Fruit fly (Drosophila melanogaster): ENCODE measurements around the gene Surf6.

Gene Surf6

DNA sequence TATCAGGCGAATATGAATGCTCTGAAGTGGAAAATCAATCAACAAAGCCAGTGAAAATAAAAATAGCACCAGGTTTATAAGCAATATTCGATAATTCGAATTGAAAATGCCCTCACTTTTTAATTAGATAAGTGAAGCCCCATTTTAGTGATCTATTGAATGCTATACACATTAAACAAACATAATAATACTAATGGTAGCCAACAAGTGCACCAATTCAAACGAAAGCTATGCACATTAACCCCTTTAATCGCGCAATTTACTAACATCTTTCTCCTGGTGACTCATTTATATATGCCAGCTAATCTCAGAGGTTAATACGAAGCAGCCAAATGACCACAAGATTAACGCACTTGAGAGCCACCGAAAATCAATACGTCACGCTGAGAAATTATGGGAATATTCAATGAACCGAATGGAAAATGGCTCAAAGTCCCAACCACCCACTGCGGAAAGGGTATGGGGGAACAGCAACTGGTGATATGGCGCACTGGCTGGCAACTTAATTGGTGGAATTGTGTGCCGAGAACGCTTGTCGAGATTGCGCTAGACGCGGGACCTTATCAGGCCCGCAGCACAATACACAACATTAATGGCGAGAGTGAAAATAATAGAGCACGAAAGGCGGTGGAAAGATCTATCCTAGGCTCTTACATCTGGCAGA, 45.2 kb downstream of the Surf6 start (continued):
- no peak for TF ChIP-seq cato (GFP tag; optimal IDR thresholded peaks at IDR 0.05; ENCODE audit: borderline replicate concordance)
- no peak for TF ChIP-seq CG11085 (GFP tag; IDR thresholded peaks at IDR 0.05)
- no peak for TF ChIP-seq tgo (GFP tag; IDR thresholded peaks at IDR 0.05)
- TF ChIP-seq Hmr (GFP tag; optimal IDR thresholded peaks at IDR 0.05): peak; percentile 39
- TF ChIP-seq CG10209 (GFP tag; optimal IDR thresholded peaks at IDR 0.05): no peak
- peak; percentile 28 for TF ChIP-seq Hand (GFP tag; optimal IDR thresholded peaks at IDR 0.05)
- TF ChIP-seq lilli (GFP tag; optimal IDR thresholded peaks at IDR 0.05): peak; percentile 8
- TF ChIP-seq E2f1 (GFP tag; IDR thresholded peaks at IDR 0.05): no peak
- TF ChIP-seq croc (GFP tag; conservative IDR thresholded peaks at IDR 0.05): no peak
- no peak for TF ChIP-seq Neu2 (GFP tag; optimal IDR thresholded peaks at IDR 0.05; ENCODE audit: borderline replicate concordance)
- no peak for TF ChIP-seq CrebB (tag; optimal IDR thresholded peaks at IDR 0.05)
- peak; percentile 28 for TF ChIP-seq gcm (GFP tag; optimal IDR thresholded peaks at IDR 0.05)
- TF ChIP-seq zfh1 (GFP tag; IDR thresholded peaks at IDR 0.05): no peak
- no peak for TF ChIP-seq Dref (GFP tag; IDR thresholded peaks at IDR 0.05)
- no peak for TF ChIP-seq zen (tag; optimal IDR thresholded peaks at IDR 0.05)
- no peak for TF ChIP-seq sisA (GFP tag; IDR thresholded peaks at IDR 0.05)
- peak; percentile 57 for TF ChIP-seq lab (GFP tag; optimal IDR thresholded peaks at IDR 0.05)
- TF ChIP-seq NFAT (GFP tag; IDR thresholded peaks at IDR 0.05): 0 out of 2 replicates have a peak, but pooled peaks have one; percentile 11
- no peak for TF ChIP-seq cg (GFP tag; optimal IDR thresholded peaks at IDR 0.05)
- 0 out of 2 replicates have a peak, but pooled peaks have one; percentile 8 for TF ChIP-seq CG9215 (GFP tag; IDR thresholded peaks at IDR 0.05)
- no peak for TF ChIP-seq ken (GFP tag; IDR thresholded peaks at IDR 0.05)
- TF ChIP-seq Awh (GFP tag; IDR thresholded peaks at IDR 0.05): no peak
- peak; percentile 14 for TF ChIP-seq mam (GFP tag; optimal IDR thresholded peaks at IDR 0.05)
- no peak for TF ChIP-seq Lpt (GFP tag; optimal IDR thresholded peaks at IDR 0.05)
- no peak for TF ChIP-seq Rx (GFP tag; IDR thresholded peaks at IDR 0.05)
- TF ChIP-seq gfzf (GFP tag; optimal IDR thresholded peaks at IDR 0.05): no peak
- TF ChIP-seq nom (GFP tag; optimal IDR thresholded peaks at IDR 0.05): peak; percentile 68
- no peak for TF ChIP-seq hkb (optimal IDR thresholded peaks at IDR 0.05)
- no peak for TF ChIP-seq hkb (GFP tag; IDR thresholded peaks at IDR 0.05)
- TF ChIP-seq Med (GFP tag): peak; percentile 83
- no peak for TF ChIP-seq Blimp-1 (GFP tag; optimal IDR thresholded peaks at IDR 0.05)
- no peak for TF ChIP-seq PHDP (tag; optimal IDR thresholded peaks at IDR 0.05)
- peak; percentile 16 for TF ChIP-seq gem (tag; optimal IDR thresholded peaks at IDR 0.05)
- 0 out of 2 replicates have a peak, but pooled peaks have one; percentile 26 for TF ChIP-seq CG32532 (GFP tag; IDR thresholded peaks at IDR 0.05)
- TF ChIP-seq usp (GFP tag; optimal IDR thresholded peaks at IDR 0.05): no peak
- TF ChIP-seq HLH54F (GFP tag; optimal IDR thresholded peaks at IDR 0.05): no peak
- no peak for TF ChIP-seq CTCF (GFP tag; optimal IDR thresholded peaks at IDR 0.05)
- no peak for TF ChIP-seq Hmx (GFP tag; optimal IDR thresholded peaks at IDR 0.05)
- no peak for TF ChIP-seq ERR (GFP tag; optimal IDR thresholded peaks at IDR 0.05)
- TF ChIP-seq sens (GFP tag): peak; percentile 46
- no peak for TF ChIP-seq CG13775 (GFP tag; optimal IDR thresholded peaks at IDR 0.05)
- TF ChIP-seq CG9932 (GFP tag; IDR thresholded peaks at IDR 0.05): 0 out of 2 replicates have a peak, but pooled peaks have one; percentile 31
- peak; percentile 50 for TF ChIP-seq CG34376 (GFP tag; optimal IDR thresholded peaks at IDR 0.05)
- TF ChIP-seq tio (GFP tag; optimal IDR thresholded peaks at IDR 0.05): no peak
- 0 out of 3 replicates have a peak, but pooled peaks have one; percentile 13 for TF ChIP-seq CG11695 (GFP tag; IDR thresholded peaks at IDR 0.05)
- no peak for TF ChIP-seq CG15601 (tag; optimal IDR thresholded peaks at IDR 0.05)
- no peak for TF ChIP-seq Side (GFP tag; optimal IDR thresholded peaks at IDR 0.05)
- peak; percentile 34; the same call in 1 of the 3 replicates for TF ChIP-seq so (GFP tag; IDR thresholded peaks at IDR 0.05)
- no peak for TF ChIP-seq CG10431 (GFP tag; optimal IDR thresholded peaks at IDR 0.05)
- no peak for TF ChIP-seq Oli (tag; optimal IDR thresholded peaks at IDR 0.05)
- TF ChIP-seq CG31441 (GFP tag; IDR thresholded peaks at IDR 0.05): no peak
